Fruit fly (Drosophila melanogaster) whole organism, embryonic: ENCODE measurements around the gene CG33108.

Source experiments
- CG10543 ChIP-seq: fragments of 200-800 bp; sonication (Bioruptor generic); optimal IDR thresholded peaks from 3 replicates; lab custom pipeline; 2017; ENCODE audit warnings: missing biosample characterization, mild to moderate bottlenecking, missing genetic modification characterization, moderate library complexity
- CG10565 ChIP-seq: fragments of 200-800 bp; sonication (Bioruptor generic); optimal IDR thresholded peaks from 3 replicates; lab custom pipeline; 2016; ENCODE audit warnings: missing biosample characterization, mild to moderate bottlenecking, missing genetic modification characterization
- CG14667 ChIP-seq: fragments of 200-800 bp; sonication (Bioruptor generic); IDR thresholded peaks from 2 replicates; pipeline ENCODE4 v1.3.6; 2022; ENCODE audit warnings: missing biosample characterization, missing genetic modification characterization
- CG15479 ChIP-seq: fragments of 200-800 bp; sonication (Bioruptor generic); optimal IDR thresholded peaks from 3 replicates; lab custom pipeline; 2019; ENCODE audit warnings: missing biosample characterization, mild to moderate bottlenecking, missing genetic modification characterization, moderate library complexity
- CG17359 ChIP-seq: fragments of 200-800 bp; sonication (Bioruptor generic); optimal IDR thresholded peaks from 3 replicates; lab custom pipeline; 2018; ENCODE audit warnings: missing biosample characterization, mild to moderate bottlenecking, missing genetic modification characterization, moderate library complexity
- CG17802 ChIP-seq: fragments of 200-800 bp; sonication (Bioruptor generic); optimal IDR thresholded peaks from 2 replicates; lab custom pipeline; 2018; ENCODE audit warnings: missing biosample characterization, mild to moderate bottlenecking, missing genetic modification characterization, moderate library complexity
- CG17912 ChIP-seq: fragments of 200-800 bp; sonication (Bioruptor generic); optimal IDR thresholded peaks from 2 replicates; lab custom pipeline; 2018; ENCODE audit warnings: missing biosample characterization, mild to moderate bottlenecking, missing genetic modification characterization
- CG1832 ChIP-seq: fragments of 200-800 bp; sonication (Bioruptor generic); optimal IDR thresholded peaks from 2 replicates; lab custom pipeline; 2017; ENCODE audit warnings: missing biosample characterization, mild to moderate bottlenecking, missing genetic modification characterization, inconsistent platforms
- CG18619 ChIP-seq: fragments of 200-800 bp; sonication (Bioruptor generic); optimal IDR thresholded peaks from 3 replicates; lab custom pipeline; 2017; ENCODE audit warnings: missing biosample characterization, mild to moderate bottlenecking, missing genetic modification characterization
- CG18764 ChIP-seq: fragments of 200-800 bp; sonication (Bioruptor generic); optimal IDR thresholded peaks from 3 replicates; lab custom pipeline; 2016; ENCODE audit warnings: missing biosample characterization, missing genetic modification characterization
- CG3163 ChIP-seq: fragments of 200-800 bp; sonication (Bioruptor generic); optimal IDR thresholded peaks from 3 replicates; lab custom pipeline; 2016; ENCODE audit warnings: missing biosample characterization, missing genetic modification characterization
- CG3407 ChIP-seq: fragments of 200-800 bp; sonication (Bioruptor generic); optimal IDR thresholded peaks from 2 replicates; lab custom pipeline; 2018; ENCODE audit warnings: missing biosample characterization, mild to moderate bottlenecking, missing genetic modification characterization
- CG4328 ChIP-seq: fragments of 200-800 bp; sonication (Bioruptor generic); optimal IDR thresholded peaks from 3 replicates; lab custom pipeline; 2017; ENCODE audit warnings: missing biosample characterization, missing genetic modification reagents, missing genetic modification characterization
- CG4854 ChIP-seq: fragments of 200-800 bp; sonication (Bioruptor generic); optimal IDR thresholded peaks from 2 replicates; lab custom pipeline; 2016; ENCODE audit warnings: missing biosample characterization, missing genetic modification characterization, inconsistent platforms
- CG7786 ChIP-seq: fragments of 200-800 bp; sonication (Bioruptor generic); optimal IDR thresholded peaks from 2 replicates; lab custom pipeline; 2016; ENCODE audit warnings: missing biosample characterization, missing genetic modification characterization
- CG8089 ChIP-seq: fragments of 200-800 bp; sonication (Bioruptor generic); optimal IDR thresholded peaks from 3 replicates; lab custom pipeline; 2016; ENCODE audit warnings: missing biosample characterization, missing genetic modification characterization
- CG8359 ChIP-seq: fragments of 200-800 bp; sonication (Bioruptor generic); optimal IDR thresholded peaks from 2 replicates; lab custom pipeline; 2017; ENCODE audit warnings: missing biosample characterization, mild to moderate bottlenecking, missing genetic modification characterization, borderline replicate concordance
- Dip3 ChIP-seq: fragments of 200-800 bp; sonication (Bioruptor generic); optimal IDR thresholded peaks from 3 replicates; lab custom pipeline; 2016; ENCODE audit warnings: missing biosample characterization, missing genetic modification characterization
- Dref ChIP-seq: fragments of 200-800 bp; sonication (Bioruptor generic); IDR thresholded peaks from 2 replicates; pipeline ENCODE4 v1.3.6; 2022; ENCODE audit warnings: missing biosample characterization, missing genetic modification characterization
- H15 ChIP-seq: fragments of 200-800 bp; sonication (Bioruptor generic); IDR thresholded peaks from 3 replicates; pipeline ENCODE4 v1.3.6; 2022; ENCODE audit warnings: missing biosample characterization, missing genetic modification characterization
- Hr39 ChIP-seq: fragments of >200 bp; optimal IDR thresholded peaks from 2 replicates; lab custom pipeline; 2017
- Nf-YC ChIP-seq: fragments of 200-800 bp; optimal IDR thresholded peaks from 3 replicates; lab custom pipeline; 2019; ENCODE audit warnings: missing biosample characterization, mild to moderate bottlenecking, missing genetic modification characterization, moderate library complexity
- Six4 ChIP-seq: fragments of 200-800 bp; sonication (Bioruptor generic); optimal IDR thresholded peaks from 2 replicates; lab custom pipeline; 2016; ENCODE audit warnings: missing biosample characterization, missing genetic modification characterization
- Sox102F ChIP-seq: fragments of 200-800 bp; sonication (Bioruptor generic); optimal IDR thresholded peaks from 2 replicates; lab custom pipeline; 2018; ENCODE audit warnings: missing biosample characterization, mild to moderate bottlenecking, missing genetic modification characterization, moderate library complexity
- ab ChIP-seq: fragments of 200-800 bp; sonication (Bioruptor generic); optimal IDR thresholded peaks from 2 replicates; lab custom pipeline; 2016; ENCODE audit warnings: missing biosample characterization, missing genetic modification characterization
- ac ChIP-seq: fragments of 200-800 bp; sonication (Bioruptor generic); optimal IDR thresholded peaks from 3 replicates; lab custom pipeline; 2017; ENCODE audit warnings: missing biosample characterization, mild to moderate bottlenecking, missing genetic modification characterization
- amos ChIP-seq: fragments of 200-800 bp; sonication (Bioruptor generic); IDR thresholded peaks from 2 replicates; pipeline ENCODE4 v1.3.6; 2022; ENCODE audit warnings: missing biosample characterization, missing genetic modification characterization; ENCODE audit not compliant: partially characterized antibody
- aop ChIP-seq: fragments of 200-800 bp; sonication (Bioruptor generic); IDR thresholded peaks from 2 replicates; pipeline ENCODE4 v1.3.6; 2022; ENCODE audit warnings: missing biosample characterization, missing genetic modification characterization
- ash1 ChIP-seq: fragments of 200-800 bp; sonication (Bioruptor generic); optimal IDR thresholded peaks from 2 replicates; lab custom pipeline; 2018; ENCODE audit warnings: missing biosample characterization, mild to moderate bottlenecking, missing genetic modification characterization
- ato ChIP-seq: fragments of 200-800 bp; sonication (Bioruptor generic); IDR thresholded peaks from 2 replicates; pipeline ENCODE4 v1.3.6; 2022; ENCODE audit warnings: missing biosample characterization, missing genetic modification characterization; ENCODE audit not compliant: partially characterized antibody
- btn ChIP-seq: fragments of 200-800 bp; sonication (Bioruptor generic); optimal IDR thresholded peaks from 2 replicates; lab custom pipeline; 2016; ENCODE audit warnings: missing biosample characterization, missing genetic modification characterization
- cad ChIP-seq: fragments of >200 bp; optimal IDR thresholded peaks from 2 replicates; lab custom pipeline; 2017; ENCODE audit warnings: missing biosample characterization, missing genetic modification characterization
- dmrt11E ChIP-seq: fragments of 200-800 bp; sonication (Bioruptor generic); optimal IDR thresholded peaks from 3 replicates; lab custom pipeline; 2018; ENCODE audit warnings: missing biosample characterization, mild to moderate bottlenecking, missing genetic modification characterization, moderate library complexity
- ems ChIP-seq: fragments of 200-800 bp; sonication (Bioruptor generic); optimal IDR thresholded peaks from 3 replicates; lab custom pipeline; 2016; ENCODE audit warnings: missing biosample characterization, missing genetic modification characterization
- ftz-f1 ChIP-seq: fragments of 200-800 bp; sonication (Bioruptor generic); optimal IDR thresholded peaks from 2 replicates; lab custom pipeline; 2016; ENCODE audit warnings: missing biosample characterization, missing genetic modification characterization
- grn ChIP-seq: fragments of 200-800 bp; sonication (Bioruptor generic); optimal IDR thresholded peaks from 3 replicates; lab custom pipeline; 2017; ENCODE audit warnings: missing biosample characterization, missing genetic modification characterization
- gro ChIP-seq: fragments of 200-800 bp; sonication (Bioruptor generic); optimal IDR thresholded peaks from 2 replicates; lab custom pipeline; 2016; ENCODE audit warnings: missing biosample characterization, missing genetic modification characterization
- hth ChIP-seq: fragments of >200 bp; optimal IDR thresholded peaks from 2 replicates; lab custom pipeline; 2017; ENCODE audit warnings: inconsistent platforms
- lab ChIP-seq: fragments of 200-800 bp; sonication (Bioruptor generic); optimal IDR thresholded peaks from 3 replicates; lab custom pipeline; 2017; ENCODE audit warnings: missing biosample characterization, missing genetic modification characterization, mild to moderate bottlenecking, moderate library complexity, missing genetic modification reagents
- oc ChIP-seq: fragments of 200-800 bp; sonication (Bioruptor generic); optimal IDR thresholded peaks from 2 replicates; lab custom pipeline; 2018; ENCODE audit warnings: missing biosample characterization, mild to moderate bottlenecking, missing genetic modification characterization, moderate library complexity
- peb ChIP-seq: fragments of 200-800 bp; sonication (Bioruptor generic); IDR thresholded peaks from 2 replicates; pipeline ENCODE4 v1.3.6; 2022; ENCODE audit warnings: missing biosample characterization, missing genetic modification characterization
- ranshi ChIP-seq: fragments of 200-800 bp; sonication (Bioruptor generic); IDR thresholded peaks from 2 replicates; pipeline ENCODE4 v1.3.6; 2022; ENCODE audit warnings: missing biosample characterization, missing genetic modification characterization
- ro ChIP-seq: fragments of 200-800 bp; sonication (Bioruptor generic); IDR thresholded peaks from 2 replicates; pipeline ENCODE4 v1.3.6; 2022; ENCODE audit warnings: missing biosample characterization, missing genetic modification characterization
- sd ChIP-seq: fragments of 200-800 bp; sonication (Bioruptor generic); optimal IDR thresholded peaks from 3 replicates; lab custom pipeline; 2018; ENCODE audit warnings: missing biosample characterization, mild to moderate bottlenecking, missing genetic modification characterization, moderate library complexity
- sqz ChIP-seq: fragments of 200-800 bp; sonication (Bioruptor generic); optimal IDR thresholded peaks from 3 replicates; lab custom pipeline; 2018; ENCODE audit warnings: missing biosample characterization, mild to moderate bottlenecking, missing genetic modification characterization
- toy ChIP-seq: fragments of 200-800 bp; sonication (Bioruptor generic); IDR thresholded peaks from 2 replicates; pipeline ENCODE4 v1.3.6; 2022; ENCODE audit warnings: missing biosample characterization, missing genetic modification characterization
- wor ChIP-seq: fragments of 200-800 bp; sonication (Bioruptor generic); IDR thresholded peaks from 2 replicates; pipeline ENCODE4 v1.3.6; 2022; ENCODE audit warnings: missing biosample characterization, missing genetic modification characterization

CG33108 gene

DNA sequence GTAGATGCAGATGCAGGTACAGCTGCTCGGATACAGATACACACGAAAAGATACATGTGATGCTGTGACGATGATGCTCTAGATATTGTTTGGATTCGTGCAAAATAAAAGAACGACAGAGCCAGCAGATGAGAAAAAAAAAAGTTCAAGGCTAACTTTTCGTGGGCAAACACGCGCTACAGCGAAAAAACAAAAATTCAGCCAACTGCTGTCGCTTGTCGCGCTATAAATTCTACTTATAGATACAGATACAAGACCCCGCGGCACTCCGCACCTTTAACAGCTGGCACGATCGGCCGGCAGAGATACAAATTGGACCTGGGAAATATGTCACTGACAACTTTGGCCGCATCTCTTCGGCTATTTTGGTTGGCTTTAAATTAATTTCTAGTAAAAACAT is 31.0 kb downstream of the CG33108 start (continued):
- TF ChIP-seq sd (tag; lab: Kevin White, UChicago): peak; percentile 71
- no peak for TF ChIP-seq CG18764 (GFP tag; lab: Kevin White, UChicago)
- no peak for TF ChIP-seq ac
- peak; percentile 68 for TF ChIP-seq CG10543 (GFP tag; lab: Kevin White, UChicago)
- no peak for TF ChIP-seq ems
- TF ChIP-seq amos: 0 out of 2 replicates have a peak, but pooled peaks have one; percentile 8
- TF ChIP-seq CG8359 (GFP tag; lab: Kevin White, UChicago): no peak
- no peak for TF ChIP-seq CG7786 (GFP tag; lab: Kevin White, UChicago)
- TF ChIP-seq peb: no peak
- TF ChIP-seq gro (GFP tag; lab: Kevin White, UChicago): no peak
- no peak for TF ChIP-seq Dip3 (GFP tag; lab: Kevin White, UChicago)
- TF ChIP-seq Dref (GFP tag; lab: Robert Waterston, UW): no peak
- TF ChIP-seq CG17912 (GFP tag; lab: Kevin White, UChicago): no peak
- TF ChIP-seq ftz-f1 (GFP tag; lab: Kevin White, UChicago): peak; percentile 66
- TF ChIP-seq ab (GFP tag; lab: Kevin White, UChicago): no peak

DNA sequence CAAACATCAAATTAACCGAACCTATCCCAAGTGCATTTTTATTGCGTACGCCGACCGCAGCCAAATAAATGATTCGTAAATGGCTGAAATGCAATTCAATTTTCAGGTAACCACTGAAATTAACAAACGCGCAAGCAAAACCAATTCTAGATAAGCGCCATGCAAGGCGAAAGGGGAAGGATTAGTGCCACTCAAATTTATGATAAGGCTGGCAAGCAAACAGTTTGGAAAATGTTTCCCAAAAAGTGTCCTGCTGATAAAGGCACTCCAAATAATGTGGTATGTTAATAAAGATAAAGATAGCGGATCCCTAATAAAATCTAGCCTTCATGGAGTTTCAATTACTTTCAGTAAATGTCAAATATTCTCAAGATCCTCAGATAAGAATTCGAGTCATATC is 31.8 kb downstream of the CG33108 start:
- TF ChIP-seq grn (GFP tag; lab: Kevin White, UChicago): peak; percentile 7
- no peak for TF ChIP-seq CG10565 (GFP tag; lab: Kevin White, UChicago)
- peak; percentile 92 for TF ChIP-seq CG15479 (GFP tag; lab: Kevin White, UChicago)
- TF ChIP-seq, all 482 proteins: peak for 2

DNA sequence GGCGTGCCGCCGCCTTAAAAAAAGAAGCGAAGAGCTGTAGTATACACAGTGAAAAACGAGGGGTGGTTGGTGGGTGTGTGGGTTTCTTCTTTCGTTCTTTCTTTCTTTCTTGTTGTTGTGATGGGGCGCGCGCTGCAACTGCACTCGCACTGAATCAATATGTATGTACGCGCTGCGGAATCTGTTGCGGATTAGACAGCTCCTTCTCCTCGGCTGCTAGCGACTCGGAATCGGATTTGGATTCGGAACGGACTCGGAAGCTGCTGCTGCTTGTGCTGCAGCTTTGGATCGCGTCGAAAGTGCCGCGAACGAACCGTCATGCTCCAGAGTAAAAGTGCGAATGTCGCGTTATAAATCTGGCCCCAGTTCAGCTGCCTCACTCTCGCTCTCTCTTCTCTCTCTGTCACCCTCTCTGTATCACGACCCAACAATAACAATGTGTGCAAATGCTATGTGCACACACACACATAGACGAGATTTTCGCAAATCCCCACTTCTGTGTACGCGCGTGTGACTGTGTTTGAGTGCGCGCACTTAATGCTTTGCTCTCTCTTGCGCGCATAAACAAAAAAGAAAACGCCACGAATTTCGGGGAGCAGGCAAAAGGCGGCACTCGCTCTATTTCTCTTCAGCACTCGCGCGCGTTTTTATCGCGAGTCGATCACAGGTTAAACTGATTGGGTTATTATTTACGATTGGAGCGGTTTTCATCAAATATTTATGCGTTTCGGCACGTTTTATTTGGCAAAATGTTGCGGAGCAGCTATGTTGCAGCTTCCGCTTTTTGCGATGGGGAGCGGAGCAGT is 35.8 kb downstream of the CG33108 start:
- no peak for TF ChIP-seq CG4854
- no peak for TF ChIP-seq Six4 (GFP tag; lab: Kevin White, UChicago)
- TF ChIP-seq CG10543 (GFP tag; lab: Kevin White, UChicago): no peak
- no peak for TF ChIP-seq ro (GFP tag; lab: Robert Waterston, UW)
- TF ChIP-seq sd (tag; lab: Kevin White, UChicago): no peak
- no peak for TF ChIP-seq CG14667 (GFP tag; lab: Robert Waterston, UW)
- TF ChIP-seq wor: no peak
- TF ChIP-seq CG17359 (tag; lab: Kevin White, UChicago): no peak
- TF ChIP-seq CG17802 (tag; lab: Kevin White, UChicago): no peak
- TF ChIP-seq Hr39 (lab: Kevin White, UChicago): no peak
- no peak for TF ChIP-seq ranshi (GFP tag; lab: Robert Waterston, UW)
- no peak for TF ChIP-seq CG3163 (GFP tag; lab: Kevin White, UChicago)
- TF ChIP-seq CG4328 (GFP tag; lab: Kevin White, UChicago): no peak
- TF ChIP-seq H15: 0 out of 3 replicates have a peak, but pooled peaks have one; percentile 12
- no peak for TF ChIP-seq Sox102F
- TF ChIP-seq CG8089 (GFP tag; lab: Kevin White, UChicago): no peak
- peak; percentile 51 for TF ChIP-seq CG1832
- TF ChIP-seq aop (GFP tag; lab: Robert Waterston, UW): no peak; the same call in 1 of the 2 replicates
- no peak for TF ChIP-seq CG18619 (GFP tag; lab: Kevin White, UChicago)
- no peak for TF ChIP-seq oc (tag; lab: Kevin White, UChicago)
- no peak for TF ChIP-seq cad
- no peak for TF ChIP-seq CG3407 (GFP tag; lab: Kevin White, UChicago)
- no peak for TF ChIP-seq Nf-YC (tag; lab: Kevin White, UChicago)
- no peak for TF ChIP-seq dmrt11E (tag; lab: Kevin White, UChicago)
- no peak for TF ChIP-seq btn
- TF ChIP-seq toy (GFP tag; lab: Robert Waterston, UW): 0 out of 2 replicates have a peak, but pooled peaks have one; percentile 27
- TF ChIP-seq hth: no peak
- TF ChIP-seq ash1 (GFP tag; lab: Kevin White, UChicago): no peak
- peak; percentile 40 for TF ChIP-seq lab (GFP tag; lab: Kevin White, UChicago)
- no peak for TF ChIP-seq sqz (GFP tag; lab: Kevin White, UChicago)
- 0 out of 2 replicates have a peak, but pooled peaks have one; percentile 22 for TF ChIP-seq ato (GFP tag; lab: Robert Waterston, UW)
